ENCODE assay signal across 2 worm cellular contexts in genomic region chrV:7822655-7823054, ce11.
TF ChIP-seq lines count a peak whose summit lies in the region.

No protein-coding gene starts in this region.

TF ChIP-seq in whole organism, L1 larva, 84 proteins besides CTCF, POLR2A, EP300 and RAD21 (continued from another document):
- TF ChIP-seq nhr-90 (tag; optimal IDR thresholded peaks at IDR 0.05; lab: Kevin White, UChicago; ENCODE audit: poor library complexity) (no peak), skn-1 (tag; optimal IDR thresholded peaks at IDR 0.05; lab: Kevin White, UChicago) (no peak), mep-1 (tag; optimal IDR thresholded peaks at IDR 0.05; lab: Kevin White, UChicago) (no peak), unc-86 (tag; optimal IDR thresholded peaks at IDR 0.05; lab: Kevin White, UChicago) (no peak), lin-15B (tag; optimal IDR thresholded peaks at IDR 0.05; lab: Kevin White, UChicago) (no peak), nhr-20 (tag; optimal IDR thresholded peaks at IDR 0.05; lab: Kevin White, UChicago) (peak; percentile 44), ama-1 (optimal IDR thresholded peaks at IDR 0.05; lab: Kevin White, UChicago) (no peak), pax-3 (tag; optimal IDR thresholded peaks at IDR 0.05; lab: Kevin White, UChicago) (no peak), ceh-8 (GFP tag; optimal IDR thresholded peaks at IDR 0.05; lab: Kevin White, UChicago) (no peak), dsc-1 (tag; optimal IDR thresholded peaks at IDR 0.05; lab: Kevin White, UChicago) (peak; percentile 49), Y116A8C.19 (tag; optimal IDR thresholded peaks at IDR 0.05; lab: Kevin White, UChicago; ENCODE audit: borderline replicate concordance) (no peak), unc-130 (tag; optimal IDR thresholded peaks at IDR 0.05; lab: Kevin White, UChicago) (peak; percentile 46), zag-1 (tag; optimal IDR thresholded peaks at IDR 0.05; lab: Kevin White, UChicago) (no peak), egl-27 (tag; optimal IDR thresholded peaks at IDR 0.05; lab: Kevin White, UChicago) (no peak), F16B12.6 (tag; optimal IDR thresholded peaks at IDR 0.05; lab: Kevin White, UChicago) (no peak), nhr-47 (tag; optimal IDR thresholded peaks at IDR 0.05; lab: Kevin White, UChicago) (no peak), mdl-1 (tag; optimal IDR thresholded peaks at IDR 0.05; lab: Kevin White, UChicago) (peak in 1 of 2 experiments; percentile 15), sptf-1 (tag; optimal IDR thresholded peaks at IDR 0.05; lab: Kevin White, UChicago) (no peak), ceh-63 (GFP tag; optimal IDR thresholded peaks at IDR 0.05; lab: Kevin White, UChicago) (no peak), hpl-2 (GFP tag; optimal IDR thresholded peaks at IDR 0.05; lab: Kevin White, UChicago) (no peak), nhr-71 (tag; optimal IDR thresholded peaks at IDR 0.05; lab: Kevin White, UChicago) (peak; percentile 86), C04F5.9 (tag; optimal IDR thresholded peaks at IDR 0.05; lab: Kevin White, UChicago) (no peak), mef-2 (tag; optimal IDR thresholded peaks at IDR 0.05; lab: Kevin White, UChicago) (peak; percentile 33), unc-98 (GFP tag; IDR thresholded peaks at IDR 0.05; lab: Robert Waterston, UW) (0 out of 2 replicates have a peak, but pooled peaks have one; percentile 27), jun-1 (tag; optimal IDR thresholded peaks at IDR 0.05; lab: Kevin White, UChicago) (no peak), pag-3 (tag; optimal IDR thresholded peaks at IDR 0.05; lab: Kevin White, UChicago; ENCODE audit: borderline replicate concordance, insufficient read depth) (no peak), lin-14 (GFP tag; optimal IDR thresholded peaks at IDR 0.05; lab: Kevin White, UChicago) (peak; percentile 90), fkh-8 (tag; optimal IDR thresholded peaks at IDR 0.05; lab: Kevin White, UChicago) (no peak), alr-1 (tag; optimal IDR thresholded peaks at IDR 0.05; lab: Kevin White, UChicago; ENCODE audit: borderline replicate concordance) (no peak), ceh-90 (tag; optimal IDR thresholded peaks at IDR 0.05; lab: Kevin White, UChicago) (no peak), isw-1 (GFP tag; IDR thresholded peaks at IDR 0.05; lab: Robert Waterston, UW) (no peak), swsn-7 (tag; optimal IDR thresholded peaks at IDR 0.05; lab: Kevin White, UChicago) (peak; percentile 37), fos-1 (tag; optimal IDR thresholded peaks at IDR 0.05; lab: Kevin White, UChicago) (peak; percentile 39), elt-2 (tag; optimal IDR thresholded peaks at IDR 0.05; lab: Kevin White, UChicago) (no peak), tlp-1 (tag; optimal IDR thresholded peaks at IDR 0.05; lab: Kevin White, UChicago) (no peak), aly-2 (tag; optimal IDR thresholded peaks at IDR 0.05; lab: Kevin White, UChicago) (no peak), lin-39 (tag; optimal IDR thresholded peaks at IDR 0.05; lab: Kevin White, UChicago) (peak; percentile 23), snu-23 (GFP tag; optimal IDR thresholded peaks at IDR 0.05; lab: Kevin White, UChicago) (peak; percentile 53), nhr-237 (tag; optimal IDR thresholded peaks at IDR 0.05; lab: Kevin White, UChicago) (no peak), ztf-11 (tag; optimal IDR thresholded peaks at IDR 0.05; lab: Kevin White, UChicago) (no peak), hlh-4 (tag; optimal IDR thresholded peaks at IDR 0.05; lab: Kevin White, UChicago) (no peak), nhr-84 (tag; optimal IDR thresholded peaks at IDR 0.05; lab: Kevin White, UChicago) (no peak), rnt-1 (tag; optimal IDR thresholded peaks at IDR 0.05; lab: Kevin White, UChicago) (peak; percentile 80), blmp-1 (tag; optimal IDR thresholded peaks at IDR 0.05; lab: Kevin White, UChicago) (no peak)
TF ChIP-seq in whole organism, L1 larva: peak in this region for 18.

TF ChIP-seq in whole organism, L4 larva, 104 proteins besides CTCF, POLR2A, EP300 and RAD21 (continued from another document):
- no peak for TF ChIP-seq aly-2 (tag; optimal IDR thresholded peaks at IDR 0.05; lab: Kevin White, UChicago)
